Worm (Caenorhabditis elegans) whole organism, L3 larva: Measurements from ENCODE around the gene aptf-3.

ENCODE experiments used
- R02D3.7 ChIP-seq: fragments of 150-350 bp; optimal IDR thresholded peaks from 2 replicates; lab custom pipeline; 2014; ENCODE audit warnings: missing biosample characterization, missing genetic modification characterization
- ZK546.5 ChIP-seq: sonication (generic microtip); optimal IDR thresholded peaks from 2 replicates; lab custom pipeline; 2017; ENCODE audit warnings: missing biosample characterization, missing genetic modification characterization
- ama-1 ChIP-seq: fragments of 150-350 bp; optimal IDR thresholded peaks from 2 replicates; lab custom pipeline; 2018
- ceh-28 ChIP-seq: fragments of 150-350 bp; optimal IDR thresholded peaks from 2 replicates; lab custom pipeline; 2014; ENCODE audit warnings: missing biosample characterization, missing genetic modification reagents, missing genetic modification characterization
- ceh-82 ChIP-seq: fragments of 150-350 bp; optimal IDR thresholded peaks from 2 replicates; lab custom pipeline; 2014; ENCODE audit warnings: missing biosample characterization, missing genetic modification characterization
- daf-12 ChIP-seq: fragments of 150-350 bp; optimal IDR thresholded peaks from 2 replicates; lab custom pipeline; 2014; ENCODE audit warnings: missing biosample characterization, missing genetic modification reagents, missing genetic modification characterization
- egl-5 ChIP-seq: fragments of 150-350 bp; optimal IDR thresholded peaks from 2 replicates; lab custom pipeline; 2017; ENCODE audit warnings: missing biosample characterization, missing genetic modification reagents, missing genetic modification characterization, inconsistent platforms
- elt-1 ChIP-seq: fragments of 150-350 bp; optimal IDR thresholded peaks from 2 replicates; lab custom pipeline; 2014; ENCODE audit warnings: missing biosample characterization, missing genetic modification characterization
- elt-2 ChIP-seq: sonication (generic microtip); optimal IDR thresholded peaks from 2 replicates; lab custom pipeline; 2016; ENCODE audit warnings: missing genetic modification reagents, mild to moderate bottlenecking, missing genetic modification characterization, missing compliant biosample characterization
- elt-3 ChIP-seq, 3 experiments: fragments of 150-350 bp in 1 of 3; sonication (generic microtip) in 2 of 3; optimal IDR thresholded peaks; 2 replicates in 2 of 3; 4 replicates in 1 of 3; lab custom pipeline; 2014 to 2017; ENCODE audit warnings: missing biosample characterization in 3 of 3, missing genetic modification characterization in 3 of 3
- eor-1 ChIP-seq, 2 experiments: fragments of 150-350 bp; optimal IDR thresholded peaks; 2 replicates each; lab custom pipeline; 2014 to 2018; ENCODE audit warnings: missing biosample characterization in 2 of 2, missing genetic modification characterization in 2 of 2
- fkh-10 ChIP-seq: sonication (generic microtip); optimal IDR thresholded peaks from 2 replicates; lab custom pipeline; 2017; ENCODE audit warnings: missing biosample characterization, missing genetic modification reagents, missing genetic modification characterization
- hmg-11 ChIP-seq: sonication (generic microtip); optimal IDR thresholded peaks from 2 replicates; lab custom pipeline; 2016; ENCODE audit warnings: missing genetic modification characterization, missing compliant biosample characterization
- jun-1 ChIP-seq: fragments of 150-350 bp; optimal IDR thresholded peaks from 2 replicates; lab custom pipeline; 2014; ENCODE audit warnings: missing biosample characterization, missing genetic modification reagents, missing genetic modification characterization
- lin-39 ChIP-seq: fragments of 150-350 bp; optimal IDR thresholded peaks from 2 replicates; lab custom pipeline; 2018; ENCODE audit warnings: missing biosample characterization, missing genetic modification reagents, missing genetic modification characterization
- lsy-12 ChIP-seq: sonication (generic microtip); optimal IDR thresholded peaks from 2 replicates; lab custom pipeline; 2016; ENCODE audit warnings: mild to moderate bottlenecking, missing genetic modification characterization, missing compliant biosample characterization
- mdl-1 ChIP-seq: fragments of 150-350 bp; optimal IDR thresholded peaks from 2 replicates; lab custom pipeline; 2014; ENCODE audit warnings: missing biosample characterization, missing genetic modification characterization
- nfya-1 ChIP-seq: sonication (generic microtip); optimal IDR thresholded peaks from 2 replicates; lab custom pipeline; 2017; ENCODE audit warnings: missing genetic modification characterization, mild to moderate bottlenecking, missing compliant biosample characterization, antibody characterized with exemption, moderate library complexity; ENCODE audit not compliant: insufficient read depth
- nhr-12 ChIP-seq: fragments of 150-350 bp; optimal IDR thresholded peaks from 2 replicates; lab custom pipeline; 2014; ENCODE audit warnings: missing biosample characterization, missing genetic modification characterization
- nhr-23 ChIP-seq: fragments of 150-350 bp; optimal IDR thresholded peaks from 2 replicates; lab custom pipeline; 2014; ENCODE audit warnings: missing biosample characterization, missing genetic modification reagents, missing genetic modification characterization
- nhr-237 ChIP-seq: fragments of 150-350 bp; optimal IDR thresholded peaks from 2 replicates; lab custom pipeline; 2014; ENCODE audit warnings: missing biosample characterization, missing genetic modification characterization
- nhr-25 ChIP-seq: sonication (generic microtip); optimal IDR thresholded peaks from 2 replicates; lab custom pipeline; 2017; ENCODE audit warnings: missing biosample characterization, missing genetic modification characterization
- nhr-28 ChIP-seq: fragments of 150-350 bp; optimal IDR thresholded peaks from 2 replicates; lab custom pipeline; 2014; ENCODE audit warnings: missing biosample characterization, missing genetic modification characterization
- nhr-76 ChIP-seq: fragments of 150-350 bp; sonication (generic microtip); optimal IDR thresholded peaks from 5 replicates; lab custom pipeline; 2014; ENCODE audit warnings: missing biosample characterization, missing genetic modification characterization
- pha-4 ChIP-seq: fragments of 150-350 bp; optimal IDR thresholded peaks from 2 replicates; lab custom pipeline; 2014; ENCODE audit warnings: missing biosample characterization, missing genetic modification reagents, missing genetic modification characterization
- pqm-1 ChIP-seq: fragments of 150-350 bp; optimal IDR thresholded peaks from 2 replicates; lab custom pipeline; 2017; ENCODE audit warnings: missing biosample characterization, missing genetic modification characterization, inconsistent platforms
- sea-2 ChIP-seq: fragments of 150-350 bp; sonication (generic microtip); optimal IDR thresholded peaks from 4 replicates; lab custom pipeline; 2014; ENCODE audit warnings: missing biosample characterization, missing genetic modification reagents, missing genetic modification characterization
- skn-1 ChIP-seq: fragments of 150-350 bp; optimal IDR thresholded peaks from 2 replicates; lab custom pipeline; 2014; ENCODE audit warnings: missing biosample characterization, missing genetic modification characterization
- snpc-4 ChIP-seq: fragments of 150-350 bp; optimal IDR thresholded peaks from 2 replicates; lab custom pipeline; 2014; ENCODE audit warnings: missing biosample characterization, missing genetic modification characterization
- unc-39 ChIP-seq: sonication (generic microtip); optimal IDR thresholded peaks from 4 replicates; lab custom pipeline; 2017; ENCODE audit warnings: missing biosample characterization, missing genetic modification characterization
- unc-62 ChIP-seq: fragments of 150-350 bp; sonication (generic microtip); optimal IDR thresholded peaks from 4 replicates; lab custom pipeline; 2014; ENCODE audit warnings: missing biosample characterization, missing genetic modification reagents, missing genetic modification characterization
- zag-1 ChIP-seq: fragments of 150-350 bp; optimal IDR thresholded peaks from 2 replicates; lab custom pipeline; 2014; ENCODE audit warnings: missing biosample characterization, missing genetic modification characterization
- ztf-11 ChIP-seq: fragments of 150-350 bp; optimal IDR thresholded peaks from 2 replicates; lab custom pipeline; 2014; ENCODE audit warnings: missing biosample characterization, missing genetic modification characterization

aptf-3 gene

ce11 chrII:8621883-8622282, 27.9 kb downstream of the aptf-3 start, which contains the start of gene T22C8.3:
TSS of gene T22C8.3 (minus strand) at chrII:8621983.
- TF ChIP-seq pha-4 (tag; lab: Kevin White, UChicago), result peak; percentile 10
- TF ChIP-seq elt-3 (tag; optimal IDR thresholded peaks at IDR 0.05; lab: Kevin White, UChicago), result no peak

- TF ChIP-seq fkh-10 (GFP tag; lab: Kevin White, UChicago) (no peak), skn-1 (tag; lab: Kevin White, UChicago) (no peak), lin-39 (tag; lab: Kevin White, UChicago) (no peak), nhr-25 (tag; lab: Kevin White, UChicago) (no peak), nhr-23 (tag; lab: Kevin White, UChicago) (no peak)
- TF ChIP-seq, all 47 proteins: peak for 0
Observed at ce11 chrII:8623396-8623795, 29.4 kb downstream of the aptf-3 start, which contains the start of gene T22C8.4. TSS of gene T22C8.4 (minus strand) at chrII:8623496.

ce11 chrII:8625163-8625562, 31.2 kb downstream of the aptf-3 start, which contains the start of gene sptf-2:
TSS of gene sptf-2 (plus strand) at chrII:8625459.
- TF ChIP-seq zag-1 (tag; lab: Kevin White, UChicago), result no peak
- TF ChIP-seq daf-12 (tag; lab: Kevin White, UChicago), result no peak
- no peak for TF ChIP-seq ZK546.5 (tag; lab: Kevin White, UChicago)
- no peak for TF ChIP-seq mdl-1 (tag; lab: Kevin White, UChicago)
- TF ChIP-seq nhr-23 (tag; lab: Kevin White, UChicago), result no peak
- TF ChIP-seq elt-1 (tag; lab: Kevin White, UChicago), result no peak
- TF ChIP-seq skn-1 (tag; lab: Kevin White, UChicago), result peak; percentile 17
- TF ChIP-seq ceh-28 (tag; lab: Kevin White, UChicago), result no peak
- no peak for TF ChIP-seq lsy-12 (tag; lab: Kevin White, UChicago)
- TF ChIP-seq egl-5 (tag; lab: Kevin White, UChicago), result no peak
- TF ChIP-seq nhr-28 (tag; lab: Kevin White, UChicago), result no peak
- TF ChIP-seq pqm-1 (tag; lab: Kevin White, UChicago), result peak; percentile 88
- TF ChIP-seq nfya-1 (tag; lab: Kevin White, UChicago), result peak; percentile 16
- TF ChIP-seq elt-2 (tag; lab: Kevin White, UChicago), result peak; percentile 98
- peak; percentile 34 for TF ChIP-seq pha-4 (tag; lab: Kevin White, UChicago)
- no peak for TF ChIP-seq unc-62
- TF ChIP-seq elt-3 (tag; optimal IDR thresholded peaks at IDR 0.05; lab: Kevin White, UChicago), result no peak
- TF ChIP-seq nhr-25 (tag; lab: Kevin White, UChicago), result no peak
- TF ChIP-seq nhr-237, result no peak
- TF ChIP-seq eor-1 (tag; optimal IDR thresholded peaks at IDR 0.05; lab: Kevin White, UChicago), result no peak
- TF ChIP-seq ama-1 (lab: Kevin White, UChicago), result no peak
- no peak for TF ChIP-seq snpc-4
- TF ChIP-seq ztf-11 (tag; lab: Kevin White, UChicago), result no peak
- TF ChIP-seq jun-1 (tag; lab: Kevin White, UChicago), result peak; percentile 75
- no peak for TF ChIP-seq ceh-82 (tag; lab: Kevin White, UChicago)
- TF ChIP-seq, all 47 proteins: peak for 6

DNA sequence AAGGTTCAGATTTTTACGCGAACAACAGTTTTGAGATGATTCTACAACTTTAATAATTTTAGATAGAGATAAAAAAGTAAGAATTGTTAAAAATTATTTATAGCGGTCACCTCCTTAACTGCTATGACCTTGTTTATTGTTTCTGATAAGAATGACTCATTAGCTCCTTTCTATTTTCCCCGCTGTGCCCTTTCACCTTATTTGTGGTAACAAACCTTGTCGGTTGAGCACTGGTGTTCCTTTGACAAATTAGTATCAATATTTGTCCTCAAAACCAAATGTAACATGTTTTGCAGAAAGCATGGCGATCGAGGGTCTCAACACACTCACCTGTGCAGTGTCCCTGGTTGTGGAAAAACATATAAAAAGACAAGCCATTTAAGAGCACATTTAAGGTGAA, 32.6 kb downstream of the aptf-3 start:
- TF ChIP-seq fkh-10 (GFP tag; lab: Kevin White, UChicago) (no peak), pha-4 (tag; lab: Kevin White, UChicago) (peak; percentile 48)

DNA sequence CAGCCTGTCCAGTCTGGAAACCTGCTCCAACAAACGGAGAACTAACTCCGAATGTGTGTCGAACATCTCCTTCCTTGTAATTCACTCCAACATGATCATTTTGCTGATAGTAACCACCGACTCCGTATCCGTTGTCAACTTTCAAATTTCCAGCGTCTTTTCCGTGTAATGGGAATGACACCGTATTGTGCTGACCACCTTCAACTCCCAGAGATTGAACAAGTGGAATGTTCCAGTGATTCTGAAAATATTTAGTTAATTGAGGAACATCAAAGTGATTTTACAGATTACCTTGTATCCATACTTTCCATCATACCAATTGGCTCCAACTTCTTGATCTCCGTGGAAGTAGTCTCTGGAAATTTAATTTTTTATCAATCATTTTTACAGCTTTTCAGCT, 33.9 kb downstream of the aptf-3 start:
- no peak for TF ChIP-seq unc-39
- no peak for TF ChIP-seq R02D3.7
- no peak for TF ChIP-seq nhr-12
- no peak for TF ChIP-seq hmg-11 (tag; lab: Kevin White, UChicago)
- no peak for TF ChIP-seq nhr-76 (tag; lab: Kevin White, UChicago)
- no peak for TF ChIP-seq ceh-82 (tag; lab: Kevin White, UChicago)
- no peak for TF ChIP-seq ama-1 (lab: Kevin White, UChicago)
- TF ChIP-seq, all 47 proteins: peak for 0

DNA sequence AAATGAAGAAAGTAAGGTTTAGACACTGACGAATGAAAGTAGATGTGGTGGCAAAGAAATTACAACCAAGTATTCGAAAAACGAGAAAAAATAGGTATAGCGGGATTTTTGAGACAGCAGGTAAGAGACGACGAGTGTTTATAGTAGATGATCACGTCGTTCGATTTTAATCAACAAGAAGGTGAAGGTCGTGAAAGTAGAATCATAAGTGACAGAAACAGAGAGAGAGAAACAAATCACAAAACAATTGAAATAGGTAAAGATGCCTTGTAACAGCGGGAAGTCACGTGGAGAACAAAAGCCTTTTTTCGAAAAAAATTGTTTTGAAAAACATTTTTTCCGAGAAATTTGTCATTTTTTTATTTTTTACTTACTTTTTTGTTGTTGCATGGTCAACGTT, 36.1 kb downstream of the aptf-3 start, which contains the start of gene T22C8.6:
TSS of gene T22C8.6 (minus strand) at position 194 of the 400 bp plus-strand sequence.
- no peak for TF ChIP-seq nhr-237
- TF ChIP-seq ztf-11 (tag; lab: Kevin White, UChicago), result no peak
- TF ChIP-seq snpc-4, result no peak
- peak; percentile 19 for TF ChIP-seq nhr-23 (tag; lab: Kevin White, UChicago)
- TF ChIP-seq nhr-25 (tag; lab: Kevin White, UChicago), result peak; percentile 33
- TF ChIP-seq lsy-12 (tag; lab: Kevin White, UChicago), result no peak
- no peak for TF ChIP-seq R02D3.7
- TF ChIP-seq sea-2, result no peak
- no peak for TF ChIP-seq fkh-10 (GFP tag; lab: Kevin White, UChicago)
- TF ChIP-seq hmg-11 (tag; lab: Kevin White, UChicago), result no peak
- no peak for TF ChIP-seq elt-1 (tag; lab: Kevin White, UChicago)
